Fruit fly (Drosophila melanogaster) whole organism: ENCODE data around the gene CG11679.
A peak's percentile ranks its signal among the peaks of the same experiment; 100 is the strongest.

Experiments used
- CG8478 ChIP-seq: fragments of >200 bp; optimal IDR thresholded peaks from 2 replicates; lab custom pipeline; 2018; ENCODE audit warnings: inconsistent platforms
- Dll ChIP-seq: fragments of >200 bp; optimal IDR thresholded peaks from 2 replicates; lab custom pipeline; 2017
- EcR ChIP-seq, 2 experiments: fragments of >200 bp; optimal IDR thresholded peaks; 2 replicates each; lab custom pipeline; 2017; ENCODE audit warnings: missing biosample characterization in 2 of 2, missing genetic modification characterization in 2 of 2, missing genetic modification reagents in 2 of 2
- pan ChIP-seq: fragments of >200 bp; optimal IDR thresholded peaks from 2 replicates; lab custom pipeline; 2017
- psq ChIP-seq: fragments of >200 bp; optimal IDR thresholded peaks from 2 replicates; lab custom pipeline; 2017
- usp ChIP-seq: fragments of >200 bp; optimal IDR thresholded peaks from 2 replicates; lab custom pipeline; 2017; ENCODE audit warnings: missing biosample characterization, missing genetic modification characterization, mixed read lengths

The CG11679 gene

dm6 chrX:15760447-15761297 is 21.9 kb upstream of the CG11679 start, which contains the start of the genes Graf and mRpL3:
TSS of gene Graf (minus strand) at chrX:15760733.
TSS of gene mRpL3 (plus strand) at chrX:15761248.
- TF ChIP-seq Dll (lab: Kevin White, UChicago) = no peak
- TF ChIP-seq pan (lab: Kevin White, UChicago) = no peak
- no peak for TF ChIP-seq psq (lab: Kevin White, UChicago)
- no peak for TF ChIP-seq CG8478 (lab: Kevin White, UChicago)
- TF ChIP-seq EcR (GFP tag; optimal IDR thresholded peaks at IDR 0.05; lab: Kevin White, UChicago) = no peak
- no peak for TF ChIP-seq usp

- no peak for TF ChIP-seq Dll (lab: Kevin White, UChicago)
- no peak for TF ChIP-seq psq (lab: Kevin White, UChicago)
- TF ChIP-seq CG8478 (lab: Kevin White, UChicago) = no peak
- TF ChIP-seq EcR (GFP tag; optimal IDR thresholded peaks at IDR 0.05; lab: Kevin White, UChicago) = no peak
- TF ChIP-seq usp = no peak
- peak; percentile 32 for TF ChIP-seq pan (lab: Kevin White, UChicago)
Observed at dm6 chrX:15759752-15760446, 21.1 kb upstream of the CG11679 start.

dm6 chrX:15758692-15759240 is 20.0 kb upstream of the CG11679 start:
- no peak for TF ChIP-seq usp
- no peak for TF ChIP-seq psq (lab: Kevin White, UChicago)
- TF ChIP-seq CG8478 (lab: Kevin White, UChicago) = no peak
- TF ChIP-seq Dll (lab: Kevin White, UChicago) = no peak
- TF ChIP-seq pan (lab: Kevin White, UChicago) = no peak
- no peak for TF ChIP-seq EcR (GFP tag; optimal IDR thresholded peaks at IDR 0.05; lab: Kevin White, UChicago)

- no peak for TF ChIP-seq EcR (GFP tag; optimal IDR thresholded peaks at IDR 0.05; lab: Kevin White, UChicago)
- TF ChIP-seq usp = no peak
- TF ChIP-seq CG8478 (lab: Kevin White, UChicago) = no peak
- no peak for TF ChIP-seq Dll (lab: Kevin White, UChicago)
- TF ChIP-seq pan (lab: Kevin White, UChicago) = no peak
- no peak for TF ChIP-seq psq (lab: Kevin White, UChicago)
Observed at dm6 chrX:15756018-15756417, 17.3 kb upstream of the CG11679 start, which contains the start of gene CG8260. TSS of gene CG8260 (plus strand) at chrX:15756318.

- no peak for TF ChIP-seq pan (lab: Kevin White, UChicago)
- no peak for TF ChIP-seq Dll (lab: Kevin White, UChicago)
- TF ChIP-seq EcR (GFP tag; optimal IDR thresholded peaks at IDR 0.05; lab: Kevin White, UChicago) = no peak
- no peak for TF ChIP-seq psq (lab: Kevin White, UChicago)
- TF ChIP-seq usp = no peak
- no peak for TF ChIP-seq CG8478 (lab: Kevin White, UChicago)
Observed at dm6 chrX:15748945-15749344, 10.2 kb upstream of the CG11679 start, which contains the start of gene Mvd. TSS of gene Mvd (plus strand) at chrX:15749166.

- TF ChIP-seq EcR (GFP tag; optimal IDR thresholded peaks at IDR 0.05; lab: Kevin White, UChicago) (no peak), usp (no peak), CG8478 (lab: Kevin White, UChicago) (no peak), pan (lab: Kevin White, UChicago) (no peak), Dll (lab: Kevin White, UChicago) (no peak), psq (lab: Kevin White, UChicago) (no peak)
Observed at dm6 chrX:15746682-15747196, 8.0 kb upstream of the CG11679 start.

dm6 chrX:15745905-15746681 is 7.3 kb upstream of the CG11679 start, which contains the start of the genes CG8944 and CCT6:
TSS of gene CG8944 (minus strand) at chrX:15746231.
TSS of gene CCT6 (plus strand) at chrX:15746648.
- TF ChIP-seq CG8478 (lab: Kevin White, UChicago) (no peak), psq (lab: Kevin White, UChicago) (no peak), Dll (lab: Kevin White, UChicago) (no peak), EcR (GFP tag; optimal IDR thresholded peaks at IDR 0.05; lab: Kevin White, UChicago) (no peak)

dm6 chrX:15740881-15741280 is 2.1 kb upstream of the CG11679 start:
- TF ChIP-seq CG8478 (lab: Kevin White, UChicago) = no peak

- TF ChIP-seq pan (lab: Kevin White, UChicago) (no peak), usp (no peak), EcR (GFP tag; optimal IDR thresholded peaks at IDR 0.05; lab: Kevin White, UChicago) (no peak), Dll (lab: Kevin White, UChicago) (no peak), psq (lab: Kevin White, UChicago) (no peak), CG8478 (lab: Kevin White, UChicago) (no peak)
Observed at dm6 chrX:15740288-15740726, 1.6 kb upstream of the CG11679 start.

- no peak for TF ChIP-seq psq (lab: Kevin White, UChicago)
- TF ChIP-seq Dll (lab: Kevin White, UChicago) = no peak
- no peak for TF ChIP-seq CG8478 (lab: Kevin White, UChicago)
- TF ChIP-seq pan (lab: Kevin White, UChicago) = no peak
- no peak for TF ChIP-seq usp
- no peak for TF ChIP-seq EcR (GFP tag; optimal IDR thresholded peaks at IDR 0.05; lab: Kevin White, UChicago)
Observed at dm6 chrX:15737110-15737509, 1.6 kb downstream of the CG11679 start, which contains the start of gene Arp6. TSS of gene Arp6 (minus strand) at chrX:15737120.
